Fruit fly (Drosophila melanogaster): ENCODE data around the gene hwt.

Gene hwt

dm6 chrX:12591223-12592120 lies 23.2 kb upstream of the hwt start (continued):
- peak; percentile 28 for TF ChIP-seq lab (GFP tag; optimal IDR thresholded peaks at IDR 0.05)
- no peak for TF ChIP-seq Max (GFP tag; optimal IDR thresholded peaks at IDR 0.05)
- TF ChIP-seq CG12104 (GFP tag; optimal IDR thresholded peaks at IDR 0.05): peak; percentile 48
- no peak for TF ChIP-seq CG17359 (tag; optimal IDR thresholded peaks at IDR 0.05)
- no peak for TF ChIP-seq NFAT (GFP tag; IDR thresholded peaks at IDR 0.05)
- peak; percentile 40 for TF ChIP-seq Sox102F (GFP tag; optimal IDR thresholded peaks at IDR 0.05)
- no peak for TF ChIP-seq CG7963 (GFP tag; IDR thresholded peaks at IDR 0.05; ENCODE audit: partially characterized antibody)
- TF ChIP-seq Med (GFP tag): peak; percentile 79
- peak; percentile 8 for TF ChIP-seq ewg (GFP tag; optimal IDR thresholded peaks at IDR 0.05)
- TF ChIP-seq CG4424 (GFP tag; optimal IDR thresholded peaks at IDR 0.05): peak; percentile 38
- peak; percentile 29 for TF ChIP-seq CG3281 (GFP tag; optimal IDR thresholded peaks at IDR 0.05)
- TF ChIP-seq tup (GFP tag; optimal IDR thresholded peaks at IDR 0.05): no peak
- TF ChIP-seq CG15696 (tag; optimal IDR thresholded peaks at IDR 0.05): peak; percentile 35
- TF ChIP-seq zf30C (GFP tag; optimal IDR thresholded peaks at IDR 0.05): no peak
- TF ChIP-seq CG10321 (GFP tag; IDR thresholded peaks at IDR 0.05): no peak
- peak; percentile 56 for TF ChIP-seq CG5180 (GFP tag; optimal IDR thresholded peaks at IDR 0.05)
- no peak for TF ChIP-seq sob (GFP tag; IDR thresholded peaks at IDR 0.05)
- TF ChIP-seq NfI (GFP tag; optimal IDR thresholded peaks at IDR 0.05): peak; percentile 16
- TF ChIP-seq chinmo (GFP tag; IDR thresholded peaks at IDR 0.05; ENCODE audit: partially characterized antibody): peak; percentile 82; the same call in 3 of the 4 replicates
- TF ChIP-seq abd-A (tag; optimal IDR thresholded peaks at IDR 0.05): no peak
- TF ChIP-seq CG15479 (GFP tag; optimal IDR thresholded peaks at IDR 0.05): peak; percentile 60
- TF ChIP-seq BtbVII (GFP tag; optimal IDR thresholded peaks at IDR 0.05): peak; percentile 16
- TF ChIP-seq gsb-n (tag; optimal IDR thresholded peaks at IDR 0.05): peak; percentile 35
- peak; percentile 87 for TF ChIP-seq vvl (GFP tag; IDR thresholded peaks at IDR 0.05)
- peak in 1 of 2 experiments; percentile 56 for TF ChIP-seq Pdp1 (GFP tag; optimal IDR thresholded peaks at IDR 0.05)
- no peak for TF ChIP-seq zen2 (GFP tag; IDR thresholded peaks at IDR 0.05; ENCODE audit: partially characterized antibody)
- TF ChIP-seq dysf (GFP tag; IDR thresholded peaks at IDR 0.05): 0 out of 3 replicates have a peak, but pooled peaks have one; percentile 41
- peak; percentile 25 for TF ChIP-seq CG30431 (GFP tag; optimal IDR thresholded peaks at IDR 0.05)
- TF ChIP-seq org-1 (GFP tag; optimal IDR thresholded peaks at IDR 0.05): peak; percentile 56
- peak; percentile 10 for TF ChIP-seq CG8290 (GFP tag; optimal IDR thresholded peaks at IDR 0.05)
- TF ChIP-seq CG8290 (tag; optimal IDR thresholded peaks at IDR 0.05): peak in 1 of 2 experiments; percentile 37
- TF ChIP-seq CG17385 (GFP tag; optimal IDR thresholded peaks at IDR 0.05): peak; percentile 41
- no peak for TF ChIP-seq dimm (GFP tag; IDR thresholded peaks at IDR 0.05)
- no peak for TF ChIP-seq sr (GFP tag; IDR thresholded peaks at IDR 0.05)
- peak; percentile 31 for TF ChIP-seq pnt (GFP tag; optimal IDR thresholded peaks at IDR 0.05)
- TF ChIP-seq knrl (GFP tag; IDR thresholded peaks at IDR 0.05; ENCODE audit: partially characterized antibody): no peak; the same call in 2 of the 3 replicates
- peak; percentile 67 for TF ChIP-seq dmrt99B (tag; optimal IDR thresholded peaks at IDR 0.05)
- 0 out of 2 replicates have a peak, but pooled peaks have one; percentile 12 for TF ChIP-seq CG14014 (GFP tag; IDR thresholded peaks at IDR 0.05)
- TF ChIP-seq CG8388 (GFP tag; optimal IDR thresholded peaks at IDR 0.05): peak; percentile 39
- no peak for TF ChIP-seq CG8924 (tag; optimal IDR thresholded peaks at IDR 0.05)
- peak; percentile 27 to 44 for TF ChIP-seq dpn (GFP tag; optimal IDR thresholded peaks at IDR 0.05)
- TF ChIP-seq CG12391 (tag; optimal IDR thresholded peaks at IDR 0.05): peak; percentile 37
- TF ChIP-seq CG31441 (GFP tag; IDR thresholded peaks at IDR 0.05): peak; percentile 41; the same call in 1 of the 2 replicates
- TF ChIP-seq Elba2 (GFP tag; optimal IDR thresholded peaks at IDR 0.05): no peak
- peak; percentile 15 for TF ChIP-seq en (GFP tag; optimal IDR thresholded peaks at IDR 0.05)
- TF ChIP-seq gcm (GFP tag; optimal IDR thresholded peaks at IDR 0.05): peak; percentile 41
- TF ChIP-seq CG4707 (GFP tag; optimal IDR thresholded peaks at IDR 0.05): peak; percentile 89
